ENCODE assay signal across 5 fruit fly cellular contexts in the genomic region with DNA sequence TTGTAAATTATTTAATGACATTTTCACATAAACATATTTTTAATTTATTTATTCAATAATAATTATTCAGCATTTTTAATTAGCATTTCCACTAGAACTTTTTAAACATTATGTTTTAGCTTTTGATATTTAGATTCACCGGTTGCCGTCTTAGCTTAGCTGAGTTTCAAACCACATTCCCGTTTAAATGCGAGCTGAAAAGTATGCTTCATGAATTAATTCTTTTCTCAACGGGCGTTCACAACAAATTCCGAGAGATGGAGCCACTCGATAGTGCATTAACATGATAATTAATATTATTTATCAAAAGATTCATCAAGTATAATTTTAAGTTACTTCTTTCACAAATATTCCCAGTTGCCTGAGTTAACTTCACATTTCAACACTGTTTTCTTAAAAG.
A peak's percentile ranks its signal among the peaks of the same experiment; 100 is the strongest.
TF ChIP-seq lines count a peak whose summit lies in the region.

No protein-coding gene starts in this region.

- peak; percentile 69 to 90 for TF ChIP-seq CTCF in S2 (optimal IDR thresholded peaks at IDR 0.05; lab: Kevin White, UChicago)
- peak; percentile 93 for TF ChIP-seq CTCF in whole organism, embryonic (GFP tag; optimal IDR thresholded peaks at IDR 0.05; lab: Kevin White, UChicago)

TF ChIP-seq in whole organism, embryonic, 481 proteins besides CTCF, POLR2A, EP300 and RAD21 (continues in another document):
- TF ChIP-seq CG10979 (tag; optimal IDR thresholded peaks at IDR 0.05; lab: Kevin White, UChicago) (peak; percentile 99), insv (GFP tag; optimal IDR thresholded peaks at IDR 0.05; lab: Kevin White, UChicago) (peak in 1 of 2 experiments; percentile 36), zen2 (GFP tag; IDR thresholded peaks at IDR 0.05; lab: Robert Waterston, UW; ENCODE audit: partially characterized antibody) (no peak), klu (GFP tag; IDR thresholded peaks at IDR 0.05; lab: Robert Waterston, UW) (no peak), CG1603 (tag; optimal IDR thresholded peaks at IDR 0.05; lab: Kevin White, UChicago) (peak; percentile 22), CG13287 (GFP tag; IDR thresholded peaks at IDR 0.05; lab: Robert Waterston, UW; ENCODE audit: partially characterized antibody) (peak; percentile 20; the same call in 1 of the 2 replicates), chinmo (GFP tag; IDR thresholded peaks at IDR 0.05; lab: Robert Waterston, UW; ENCODE audit: partially characterized antibody) (0 out of 4 replicates have a peak, but pooled peaks have one; percentile 41), CG15601 (tag; optimal IDR thresholded peaks at IDR 0.05; lab: Kevin White, UChicago) (peak; percentile 3), stwl (tag; optimal IDR thresholded peaks at IDR 0.05; lab: Kevin White, UChicago) (peak; percentile 32), Vsx1 (GFP tag; optimal IDR thresholded peaks at IDR 0.05; lab: Kevin White, UChicago) (peak; percentile 37), hb (GFP tag; IDR thresholded peaks at IDR 0.05; lab: Robert Waterston, UW; ENCODE audit: partially characterized antibody) (no peak), CG2712 (tag; optimal IDR thresholded peaks at IDR 0.05; lab: Kevin White, UChicago) (peak; percentile 4), CG8290 (GFP tag; optimal IDR thresholded peaks at IDR 0.05; lab: Kevin White, UChicago) (no peak), CG8290 (tag; optimal IDR thresholded peaks at IDR 0.05; lab: Kevin White, UChicago) (peak in 1 of 2 experiments; percentile 44), nom (GFP tag; optimal IDR thresholded peaks at IDR 0.05; lab: Kevin White, UChicago) (no peak), twi (tag; optimal IDR thresholded peaks at IDR 0.05; lab: Kevin White, UChicago) (no peak), Dip2 (GFP tag; IDR thresholded peaks at IDR 0.05; lab: Robert Waterston, UW) (peak; percentile 89), CG6689 (GFP tag; IDR thresholded peaks at IDR 0.05; lab: Robert Waterston, UW) (no peak), HLH4C (GFP tag; IDR thresholded peaks at IDR 0.05; lab: Robert Waterston, UW; ENCODE audit: partially characterized antibody) (no peak)

TF ChIP-seq in whole organism, prepupa, 60 proteins besides CTCF, POLR2A, EP300 and RAD21:
- TF ChIP-seq Hr39 (GFP tag; optimal IDR thresholded peaks at IDR 0.05; lab: Kevin White, UChicago): no peak
- peak; percentile 30 for TF ChIP-seq Eip78C (GFP tag; lab: Kevin White, UChicago)
TF ChIP-seq in whole organism, prepupa: peak in this region for 1.

TF ChIP-seq in whole organism, pupa, 21 proteins besides CTCF, POLR2A, EP300 and RAD21:
- no peak for TF ChIP-seq CG12605 (GFP tag; IDR thresholded peaks at IDR 0.05; lab: Robert Waterston, UW)
- peak; percentile 42 for TF ChIP-seq D1 (tag; optimal IDR thresholded peaks at IDR 0.05; lab: Kevin White, UChicago)
- peak; percentile 75 for TF ChIP-seq EcR (GFP tag; optimal IDR thresholded peaks at IDR 0.05; lab: Kevin White, UChicago)
- no peak for TF ChIP-seq CG17806 (tag; optimal IDR thresholded peaks at IDR 0.05; lab: Kevin White, UChicago)

TF ChIP-seq in whole organism, wandering third instar larva, 38 proteins besides CTCF, POLR2A, EP300 and RAD21:
- TF ChIP-seq pan (optimal IDR thresholded peaks at IDR 0.05; lab: Kevin White, UChicago): no peak
- TF ChIP-seq fru (GFP tag; optimal IDR thresholded peaks at IDR 0.05; lab: Kevin White, UChicago): no peak
- TF ChIP-seq Myc (optimal IDR thresholded peaks at IDR 0.05; lab: Kevin White, UChicago): peak; percentile 82
- TF ChIP-seq Vsx2 (GFP tag; optimal IDR thresholded peaks at IDR 0.05; lab: Kevin White, UChicago; ENCODE audit: partially characterized antibody): peak; percentile 7
- no peak for TF ChIP-seq brk (GFP tag; optimal IDR thresholded peaks at IDR 0.05; lab: Kevin White, UChicago)
